Fruit fly (Drosophila melanogaster) whole organism, embryonic: ENCODE results near the gene Moca-cyp.
A peak's percentile ranks its signal among the peaks of the same experiment; 100 is the strongest.

Source experiments
- Atf6 ChIP-seq: fragments of 200-800 bp; sonication (Bioruptor generic); IDR thresholded peaks from 2 replicates; pipeline ENCODE4 v1.3.6; 2022; ENCODE audit warnings: missing biosample characterization, missing genetic modification characterization
- B-H2 ChIP-seq: fragments of 200-800 bp; sonication (Bioruptor generic); optimal IDR thresholded peaks from 2 replicates; lab custom pipeline; 2018; ENCODE audit warnings: missing biosample characterization, mild to moderate bottlenecking, missing genetic modification characterization
- BtbVII ChIP-seq: fragments of 200-800 bp; sonication (Bioruptor generic); optimal IDR thresholded peaks from 3 replicates; lab custom pipeline; 2017; ENCODE audit warnings: missing biosample characterization, mild to moderate bottlenecking, missing genetic modification characterization
- CG10147 ChIP-seq: fragments of 200-800 bp; sonication (Bioruptor generic); optimal IDR thresholded peaks from 2 replicates; lab custom pipeline; 2019; ENCODE audit warnings: missing biosample characterization, mild to moderate bottlenecking, missing genetic modification characterization, moderate library complexity
- CG10209 ChIP-seq: fragments of 200-800 bp; sonication (Bioruptor generic); optimal IDR thresholded peaks from 3 replicates; lab custom pipeline; 2017; ENCODE audit warnings: missing biosample characterization, mild to moderate bottlenecking, missing genetic modification characterization, missing genetic modification reagents
- CG10321 ChIP-seq: fragments of 200-800 bp; sonication (Bioruptor generic); IDR thresholded peaks from 2 replicates; pipeline ENCODE4 v1.3.6; 2022; ENCODE audit warnings: missing biosample characterization, missing genetic modification characterization
- CG10565 ChIP-seq: fragments of 200-800 bp; sonication (Bioruptor generic); optimal IDR thresholded peaks from 3 replicates; lab custom pipeline; 2016; ENCODE audit warnings: missing biosample characterization, mild to moderate bottlenecking, missing genetic modification characterization
- CG12104 ChIP-seq: fragments of 200-800 bp; sonication (Bioruptor generic); optimal IDR thresholded peaks from 3 replicates; lab custom pipeline; 2016; ENCODE audit warnings: missing biosample characterization, missing genetic modification characterization
- CG15011 ChIP-seq: fragments of 200-800 bp; sonication (Bioruptor generic); optimal IDR thresholded peaks from 3 replicates; lab custom pipeline; 2018; ENCODE audit warnings: missing biosample characterization, mild to moderate bottlenecking, missing genetic modification characterization
- CG1529 ChIP-seq: fragments of 200-800 bp; sonication (Bioruptor generic); optimal IDR thresholded peaks from 3 replicates; lab custom pipeline; 2018; ENCODE audit warnings: missing biosample characterization, missing genetic modification characterization
- CG16815 ChIP-seq: fragments of 200-800 bp; sonication (Bioruptor generic); optimal IDR thresholded peaks from 3 replicates; lab custom pipeline; 2017; ENCODE audit warnings: missing biosample characterization, mild to moderate bottlenecking, missing genetic modification characterization
- CG17802 ChIP-seq: fragments of 200-800 bp; sonication (Bioruptor generic); optimal IDR thresholded peaks from 2 replicates; lab custom pipeline; 2018; ENCODE audit warnings: missing biosample characterization, mild to moderate bottlenecking, missing genetic modification characterization, moderate library complexity
- CG31388 ChIP-seq: fragments of 200-800 bp; sonication (Bioruptor generic); optimal IDR thresholded peaks from 2 replicates; lab custom pipeline; 2016; ENCODE audit warnings: missing biosample characterization, missing genetic modification characterization
- CG32772 ChIP-seq: fragments of 200-800 bp; sonication (Bioruptor generic); IDR thresholded peaks from 2 replicates; pipeline ENCODE4 v1.3.6; 2022; ENCODE audit warnings: missing biosample characterization, missing genetic modification characterization
- CG42726 ChIP-seq: fragments of 200-800 bp; sonication (Bioruptor generic); IDR thresholded peaks from 2 replicates; pipeline ENCODE4 v1.3.6; 2022; ENCODE audit warnings: missing biosample characterization, missing genetic modification characterization; ENCODE audit not compliant: partially characterized antibody
- CG7786 ChIP-seq: fragments of 200-800 bp; sonication (Bioruptor generic); optimal IDR thresholded peaks from 2 replicates; lab custom pipeline; 2016; ENCODE audit warnings: missing biosample characterization, missing genetic modification characterization
- CG9609 ChIP-seq: fragments of 200-800 bp; sonication (Bioruptor generic); optimal IDR thresholded peaks from 3 replicates; lab custom pipeline; 2016; ENCODE audit warnings: missing biosample characterization, missing genetic modification characterization
- CG9817 ChIP-seq: fragments of 200-800 bp; sonication (Bioruptor generic); optimal IDR thresholded peaks from 2 replicates; lab custom pipeline; 2018; ENCODE audit warnings: missing biosample characterization, mild to moderate bottlenecking, missing genetic modification characterization, moderate library complexity
- CHES-1-like ChIP-seq: fragments of 200-800 bp; sonication (Bioruptor generic); optimal IDR thresholded peaks from 2 replicates; lab custom pipeline; 2016; ENCODE audit warnings: missing biosample characterization, missing genetic modification characterization
- CkIIα-i1 ChIP-seq: fragments of 200-800 bp; sonication (Bioruptor generic); IDR thresholded peaks from 2 replicates; pipeline ENCODE4 v1.3.6; 2022; ENCODE audit warnings: missing biosample characterization, missing genetic modification characterization
- Dip3 ChIP-seq: fragments of 200-800 bp; sonication (Bioruptor generic); optimal IDR thresholded peaks from 3 replicates; lab custom pipeline; 2016; ENCODE audit warnings: missing biosample characterization, missing genetic modification characterization
- Doc2 ChIP-seq: fragments of 200-800 bp; sonication (Bioruptor generic); IDR thresholded peaks from 2 replicates; pipeline ENCODE4 v1.3.6; 2022; ENCODE audit warnings: missing biosample characterization, missing genetic modification characterization
- H15 ChIP-seq: fragments of 200-800 bp; sonication (Bioruptor generic); IDR thresholded peaks from 3 replicates; pipeline ENCODE4 v1.3.6; 2022; ENCODE audit warnings: missing biosample characterization, missing genetic modification characterization
- Kr ChIP-seq: fragments of 200-800 bp; sonication (Bioruptor generic); optimal IDR thresholded peaks from 2 replicates; lab custom pipeline; 2017; ENCODE audit warnings: missing biosample characterization, mild to moderate bottlenecking, missing genetic modification characterization
- Lim3 ChIP-seq: fragments of 200-800 bp; sonication (Bioruptor generic); IDR thresholded peaks from 2 replicates; pipeline ENCODE4 v1.3.6; 2022; ENCODE audit warnings: missing biosample characterization, missing genetic modification characterization
- Meics ChIP-seq: fragments of 200-800 bp; sonication (Bioruptor generic); optimal IDR thresholded peaks from 2 replicates; lab custom pipeline; 2017; ENCODE audit warnings: missing biosample characterization, mild to moderate bottlenecking, missing genetic modification characterization
- Sox100B ChIP-seq: fragments of 200-800 bp; sonication (Bioruptor generic); optimal IDR thresholded peaks from 3 replicates; lab custom pipeline; 2018; ENCODE audit warnings: missing biosample characterization, mild to moderate bottlenecking, missing genetic modification characterization
- Taf1 ChIP-seq: fragments of 200-800 bp; sonication (Bioruptor generic); IDR thresholded peaks from 2 replicates; pipeline ENCODE4 v1.3.6; 2022; ENCODE audit warnings: missing biosample characterization, missing genetic modification characterization
- aop ChIP-seq: fragments of 200-800 bp; sonication (Bioruptor generic); IDR thresholded peaks from 2 replicates; pipeline ENCODE4 v1.3.6; 2022; ENCODE audit warnings: missing biosample characterization, missing genetic modification characterization
- ato ChIP-seq: fragments of 200-800 bp; sonication (Bioruptor generic); IDR thresholded peaks from 2 replicates; pipeline ENCODE4 v1.3.6; 2022; ENCODE audit warnings: missing biosample characterization, missing genetic modification characterization; ENCODE audit not compliant: partially characterized antibody
- bab2 ChIP-seq: fragments of 200-800 bp; sonication (Bioruptor generic); optimal IDR thresholded peaks from 2 replicates; lab custom pipeline; 2016; ENCODE audit warnings: missing biosample characterization, missing genetic modification characterization
- bigmax ChIP-seq: fragments of 200-800 bp; sonication (Bioruptor generic); optimal IDR thresholded peaks from 2 replicates; lab custom pipeline; 2018; ENCODE audit warnings: missing biosample characterization, mild to moderate bottlenecking, missing genetic modification characterization
- da ChIP-seq: fragments of 200-800 bp; sonication (Bioruptor generic); optimal IDR thresholded peaks from 2 replicates; lab custom pipeline; 2016; ENCODE audit warnings: missing biosample characterization, missing genetic modification characterization
- dm ChIP-seq: fragments of 200-800 bp; sonication (Bioruptor generic); optimal IDR thresholded peaks from 3 replicates; lab custom pipeline; 2016; ENCODE audit warnings: missing biosample characterization, missing genetic modification characterization
- fd64A ChIP-seq: fragments of 200-800 bp; sonication (Bioruptor generic); optimal IDR thresholded peaks from 3 replicates; lab custom pipeline; 2018; ENCODE audit warnings: missing biosample characterization, mild to moderate bottlenecking, missing genetic modification characterization
- gfzf ChIP-seq: fragments of 200-800 bp; sonication (Bioruptor generic); optimal IDR thresholded peaks from 2 replicates; lab custom pipeline; 2016; ENCODE audit warnings: missing biosample characterization, mild to moderate bottlenecking, missing genetic modification characterization, moderate library complexity
- hkb ChIP-seq, 2 experiments: fragments of 200-800 bp in 1 of 2; fragments of >200 bp in 1 of 2; sonication (Bioruptor generic) in 1 of 2; IDR thresholded peaks in 1 of 2; optimal IDR thresholded peaks in 1 of 2; 2 replicates each; pipeline versions ENCODE4 v1.3.6 to Lab custom; 2017 to 2022; ENCODE audit warnings: missing biosample characterization in 1 of 2, missing genetic modification characterization in 1 of 2
- jing ChIP-seq: fragments of 200-800 bp; sonication (Bioruptor generic); optimal IDR thresholded peaks from 2 replicates; lab custom pipeline; 2018; ENCODE audit warnings: missing biosample characterization, mild to moderate bottlenecking, missing genetic modification characterization
- jumu ChIP-seq: fragments of 200-800 bp; sonication (Bioruptor generic); optimal IDR thresholded peaks from 3 replicates; lab custom pipeline; 2016; ENCODE audit warnings: missing biosample characterization, missing genetic modification characterization
- ken ChIP-seq: fragments of 200-800 bp; sonication (Bioruptor generic); IDR thresholded peaks from 3 replicates; pipeline ENCODE4 v1.3.6; 2022; ENCODE audit warnings: missing biosample characterization, missing genetic modification characterization
- lilli ChIP-seq: fragments of 200-800 bp; sonication (Bioruptor generic); optimal IDR thresholded peaks from 3 replicates; lab custom pipeline; 2016; ENCODE audit warnings: missing biosample characterization, missing genetic modification characterization
- lov ChIP-seq, 2 experiments: fragments of 200-800 bp in 1 of 2; fragments of >200 bp in 1 of 2; sonication (Bioruptor generic) in 1 of 2; IDR thresholded peaks in 1 of 2; optimal IDR thresholded peaks in 1 of 2; 2 replicates in 1 of 2; 3 replicates in 1 of 2; pipeline versions ENCODE4 v1.3.6 to Lab custom; 2017 to 2022; ENCODE audit warnings: missing biosample characterization in 1 of 2, missing genetic modification characterization in 1 of 2
- org-1 ChIP-seq: fragments of 200-800 bp; sonication (Bioruptor generic); optimal IDR thresholded peaks from 2 replicates; lab custom pipeline; 2017; ENCODE audit warnings: missing biosample characterization, missing genetic modification characterization
- pzg ChIP-seq: fragments of 200-800 bp; sonication (Bioruptor generic); optimal IDR thresholded peaks from 3 replicates; lab custom pipeline; 2018; ENCODE audit warnings: missing biosample characterization, mild to moderate bottlenecking, missing genetic modification characterization, moderate library complexity
- sc ChIP-seq, 3 experiments: fragments of >200 bp in 2 of 3; fragments of 200-800 bp in 1 of 3; sonication (Bioruptor generic) in 1 of 3; optimal IDR thresholded peaks; 2 replicates in 2 of 3; 3 replicates in 1 of 3; lab custom pipeline; 2017; ENCODE audit warnings: mild to moderate bottlenecking in 1 of 3, missing biosample characterization in 1 of 3, missing genetic modification characterization in 1 of 3, missing genetic modification reagents in 1 of 3
- seq ChIP-seq: fragments of 200-800 bp; sonication (Bioruptor generic); IDR thresholded peaks from 2 replicates; pipeline ENCODE4 v1.3.6; 2022; ENCODE audit warnings: missing biosample characterization, missing genetic modification characterization
- toy ChIP-seq: fragments of 200-800 bp; sonication (Bioruptor generic); IDR thresholded peaks from 2 replicates; pipeline ENCODE4 v1.3.6; 2022; ENCODE audit warnings: missing biosample characterization, missing genetic modification characterization
- tx ChIP-seq: fragments of 200-800 bp; sonication (Bioruptor generic); optimal IDR thresholded peaks from 2 replicates; lab custom pipeline; 2016; ENCODE audit warnings: missing biosample characterization, missing genetic modification characterization
- wek ChIP-seq: fragments of 200-800 bp; sonication (Bioruptor generic); optimal IDR thresholded peaks from 3 replicates; lab custom pipeline; 2018; ENCODE audit warnings: missing biosample characterization, mild to moderate bottlenecking, missing genetic modification characterization, moderate library complexity

The Moca-cyp gene

dm6 chr3R:28335462-28335998 is 4.6 kb upstream of the Moca-cyp start (continued):
- TF ChIP-seq sc (optimal IDR thresholded peaks at IDR 0.05; lab: Kevin White, UChicago) (no peak), sc (GFP tag; optimal IDR thresholded peaks at IDR 0.05; lab: Kevin White, UChicago) (peak; percentile 64), gfzf (GFP tag; lab: Kevin White, UChicago) (peak; percentile 35), CG32772 (GFP tag; lab: Robert Waterston, UW) (peak; percentile 59), fd64A (peak; percentile 34), Sox100B (peak; percentile 80), BtbVII (GFP tag; lab: Kevin White, UChicago) (no peak), Kr (GFP tag; lab: Kevin White, UChicago) (no peak), da (GFP tag; lab: Kevin White, UChicago) (peak; percentile 31), CHES-1-like (GFP tag; lab: Kevin White, UChicago) (peak; percentile 85), CG31388 (GFP tag; lab: Kevin White, UChicago) (no peak), CG15011 (GFP tag; lab: Kevin White, UChicago) (peak; percentile 36), hkb (optimal IDR thresholded peaks at IDR 0.05; lab: Kevin White, UChicago) (peak; percentile 72), hkb (GFP tag; IDR thresholded peaks at IDR 0.05; lab: Robert Waterston, UW) (peak; percentile 71), pzg (GFP tag; lab: Kevin White, UChicago) (peak; percentile 77), CG7786 (GFP tag; lab: Kevin White, UChicago) (peak; percentile 73), ken (GFP tag; lab: Robert Waterston, UW) (0 out of 3 replicates have a peak, but pooled peaks have one; percentile 51), CG1529 (GFP tag; lab: Kevin White, UChicago) (peak; percentile 64), lov (optimal IDR thresholded peaks at IDR 0.05; lab: Kevin White, UChicago) (no peak), lov (GFP tag; IDR thresholded peaks at IDR 0.05; lab: Robert Waterston, UW) (peak; percentile 49; the same call in 1 of the 3 replicates), Taf1 (no peak), CG42726 (GFP tag; lab: Robert Waterston, UW) (no peak), jumu (GFP tag; lab: Kevin White, UChicago) (peak; percentile 78), aop (GFP tag; lab: Robert Waterston, UW) (no peak), lilli (GFP tag; lab: Kevin White, UChicago) (peak; percentile 81), CkIIα-i1 (GFP tag; lab: Robert Waterston, UW) (no peak), Doc2 (GFP tag; lab: Robert Waterston, UW) (no peak), CG10147 (GFP tag; lab: Kevin White, UChicago) (peak; percentile 62), ato (GFP tag; lab: Robert Waterston, UW) (no peak), jing (peak; percentile 38), Meics (GFP tag; lab: Kevin White, UChicago) (peak; percentile 79), toy (GFP tag; lab: Robert Waterston, UW) (peak; percentile 39; the same call in 1 of the 2 replicates), Dip3 (GFP tag; lab: Kevin White, UChicago) (peak; percentile 57), seq (GFP tag; lab: Robert Waterston, UW) (no peak; the same call in 1 of the 2 replicates), dm (GFP tag; lab: Kevin White, UChicago) (peak; percentile 97), B-H2 (GFP tag; lab: Kevin White, UChicago) (peak; percentile 86), CG12104 (peak; percentile 80), CG9609 (GFP tag; lab: Kevin White, UChicago) (peak; percentile 74), org-1 (GFP tag; lab: Kevin White, UChicago) (peak; percentile 60), bab2 (GFP tag; lab: Kevin White, UChicago) (peak; percentile 63), CG10321 (GFP tag; lab: Robert Waterston, UW) (peak; percentile 48), H15 (GFP tag; lab: Robert Waterston, UW) (peak; percentile 54; the same call in 1 of the 3 replicates), CG9817 (tag; lab: Kevin White, UChicago) (peak; percentile 60), Lim3 (GFP tag; lab: Robert Waterston, UW) (no peak), wek (peak; percentile 19), bigmax (peak; percentile 100), Atf6 (GFP tag; lab: Robert Waterston, UW) (peak; percentile 65; the same call in 1 of the 2 replicates), CG17802 (tag; lab: Kevin White, UChicago) (no peak), CG10209 (GFP tag; lab: Kevin White, UChicago) (peak; percentile 78), CG10565 (GFP tag; lab: Kevin White, UChicago) (no peak), CG16815 (GFP tag; lab: Kevin White, UChicago) (peak; percentile 73), tx (GFP tag; lab: Kevin White, UChicago) (peak; percentile 51)
